Worm (Caenorhabditis elegans): Measurements from ENCODE around the gene snr-1.

Gene snr-1

ce11 chrIV:17087384-17088099 lies at the start of gene snr-1, which contains the start of gene snx-13 (continued):
- TF ChIP-seq lin-13 (GFP tag; optimal IDR thresholded peaks at IDR 0.05): peak; percentile 50
- TF ChIP-seq lin-15B (tag; optimal IDR thresholded peaks at IDR 0.05): no peak
- no peak for TF ChIP-seq nhr-111 (GFP tag; optimal IDR thresholded peaks at IDR 0.05)
- TF ChIP-seq spr-3 (GFP tag; optimal IDR thresholded peaks at IDR 0.05): no peak
- peak in 1 of 2 experiments; percentile 65 for TF ChIP-seq mdl-1 (tag; optimal IDR thresholded peaks at IDR 0.05)
- TF ChIP-seq mes-2 (tag; optimal IDR thresholded peaks at IDR 0.05; ENCODE audit: poor library complexity, severe bottlenecking): peak; percentile 96
- TF ChIP-seq daf-12 (tag; optimal IDR thresholded peaks at IDR 0.05): no peak
- TF ChIP-seq lsy-2 (tag; optimal IDR thresholded peaks at IDR 0.05): peak; percentile 35 to 82
- no peak for TF ChIP-seq jun-1 (tag; optimal IDR thresholded peaks at IDR 0.05)
- no peak for TF ChIP-seq nhr-6 (tag; optimal IDR thresholded peaks at IDR 0.05)
- TF ChIP-seq dmd-9 (GFP tag; IDR thresholded peaks at IDR 0.05): peak; percentile 80
- peak; percentile 76; the same call in 1 of the 2 replicates for TF ChIP-seq madf-9 (GFP tag; conservative IDR thresholded peaks at IDR 0.05)
- peak; percentile 40 for TF ChIP-seq spr-1 (tag; optimal IDR thresholded peaks at IDR 0.05)
- peak; percentile 60 for TF ChIP-seq nhr-77 (tag; optimal IDR thresholded peaks at IDR 0.05)
- TF ChIP-seq vab-7 (GFP tag; IDR thresholded peaks at IDR 0.05): peak; percentile 86
- peak; percentile 58 for TF ChIP-seq lir-3 (tag; optimal IDR thresholded peaks at IDR 0.05)
- peak; percentile 69 for TF ChIP-seq dpl-1 (GFP tag; optimal IDR thresholded peaks at IDR 0.05)

ce11 chrIV:17039545-17039944 lies 48.3 kb upstream of the snr-1 start, which contains the start of gene Y116A8C.19:
Gene Y116A8C.19, minus strand, starts transcription at chrIV:17039645.
- TF ChIP-seq mdt-29 (GFP tag; IDR thresholded peaks at IDR 0.05) (no peak), unc-62 (GFP tag; optimal IDR thresholded peaks at IDR 0.05 in 1 of 2) (peak in 1 of 2 experiments; percentile 62), unc-62 (tag; optimal IDR thresholded peaks at IDR 0.05) (no peak)

- TF ChIP-seq Y75B8A.6 (GFP tag; IDR thresholded peaks at IDR 0.05): no peak
- no peak for TF ChIP-seq dve-1 (tag; optimal IDR thresholded peaks at IDR 0.05; ENCODE audit: insufficient read depth)
- no peak for TF ChIP-seq F10B5.3 (tag; optimal IDR thresholded peaks at IDR 0.05)
- TF ChIP-seq nhr-6 (tag; optimal IDR thresholded peaks at IDR 0.05): no peak
- TF ChIP-seq hif-1 (tag; optimal IDR thresholded peaks at IDR 0.05): no peak
- no peak for TF ChIP-seq Y5F2A.4 (GFP tag; optimal IDR thresholded peaks at IDR 0.05)
- no peak for TF ChIP-seq nhr-76 (tag; optimal IDR thresholded peaks at IDR 0.05)
- no peak for TF ChIP-seq sdz-12 (GFP tag; optimal IDR thresholded peaks at IDR 0.05)
- no peak for TF ChIP-seq ceh-44 (GFP tag; IDR thresholded peaks at IDR 0.05)
- no peak for TF ChIP-seq ama-1 (optimal IDR thresholded peaks at IDR 0.05)
- TF ChIP-seq F26F4.8 (GFP tag; conservative IDR thresholded peaks at IDR 0.05): no peak
- TF ChIP-seq zag-1 (tag; optimal IDR thresholded peaks at IDR 0.05): no peak
- no peak for TF ChIP-seq gei-8 (GFP tag; optimal IDR thresholded peaks at IDR 0.05)
- TF ChIP-seq zip-11 (GFP tag; IDR thresholded peaks at IDR 0.05): no peak
- no peak for TF ChIP-seq saeg-2 (GFP tag; IDR thresholded peaks at IDR 0.05)
- TF ChIP-seq skn-1 (tag; optimal IDR thresholded peaks at IDR 0.05): no peak
- no peak for TF ChIP-seq lin-15B (tag; optimal IDR thresholded peaks at IDR 0.05)
- TF ChIP-seq fkh-10 (GFP tag; optimal IDR thresholded peaks at IDR 0.05): no peak
- TF ChIP-seq daf-19 (GFP tag; conservative IDR thresholded peaks at IDR 0.05): no peak
- TF ChIP-seq unc-130 (GFP tag; optimal IDR thresholded peaks at IDR 0.05): no peak
Measured at ce11 chrIV:17040618-17041017, 47.2 kb upstream of the snr-1 start, which contains the start of gene Y116A8C.20. Gene Y116A8C.20, plus strand, starts transcription at chrIV:17040918.

All from whole organism, L4 larva.